Fruit fly (Drosophila melanogaster): ENCODE results near the gene lectin-29Ca.

dm6 chr2L:8351333-8351732, 42.7 kb downstream of the lectin-29Ca start:
- TF ChIP-seq CG8478 (optimal IDR thresholded peaks at IDR 0.05) (no peak), CTCF (optimal IDR thresholded peaks at IDR 0.05) (no peak)

All from S2 (cell line).